Fruit fly (Drosophila melanogaster): ENCODE results near the gene CG8851.
A peak's percentile ranks its signal among the peaks of the same experiment; 100 is the strongest.

Gene CG8851

DNA sequence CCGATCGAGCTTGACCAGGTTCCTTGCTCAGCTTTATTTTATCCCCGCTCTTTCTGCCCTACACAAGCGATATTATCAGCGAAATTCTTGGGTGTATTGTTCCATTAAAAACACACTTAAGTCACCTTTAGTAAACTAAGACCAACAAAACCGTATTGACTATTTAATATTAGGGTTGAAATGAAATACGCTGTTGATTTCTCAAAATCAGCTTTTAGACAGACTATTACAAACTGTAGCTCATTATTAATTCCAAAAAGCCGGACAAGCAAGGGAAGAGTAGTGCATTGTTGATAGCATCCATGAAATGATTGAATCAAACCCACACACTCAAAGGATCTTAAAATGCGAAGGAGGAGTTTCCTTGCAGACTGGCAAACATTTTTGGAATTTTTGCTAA is 38.8 kb downstream of the CG8851 start:
- TF ChIP-seq CG8159 (tag; optimal IDR thresholded peaks at IDR 0.05) (peak; percentile 61), CG8301 (tag; optimal IDR thresholded peaks at IDR 0.05) (no peak), CG9948 (tag; optimal IDR thresholded peaks at IDR 0.05) (peak; percentile 39), CG17806 (tag; optimal IDR thresholded peaks at IDR 0.05) (peak; percentile 50), gl (tag; optimal IDR thresholded peaks at IDR 0.05) (no peak), Ets98B (GFP tag; IDR thresholded peaks at IDR 0.05) (no peak), CG15710 (tag; optimal IDR thresholded peaks at IDR 0.05) (no peak), CG14655 (GFP tag; optimal IDR thresholded peaks at IDR 0.05) (no peak), EcR (GFP tag; optimal IDR thresholded peaks at IDR 0.05) (no peak), CG34367 (tag; optimal IDR thresholded peaks at IDR 0.05) (peak; percentile 12), Snoo (tag; optimal IDR thresholded peaks at IDR 0.05) (no peak), CG10348 (GFP tag; IDR thresholded peaks at IDR 0.05) (no peak), CG32121 (GFP tag; IDR thresholded peaks at IDR 0.05) (no peak)

DNA sequence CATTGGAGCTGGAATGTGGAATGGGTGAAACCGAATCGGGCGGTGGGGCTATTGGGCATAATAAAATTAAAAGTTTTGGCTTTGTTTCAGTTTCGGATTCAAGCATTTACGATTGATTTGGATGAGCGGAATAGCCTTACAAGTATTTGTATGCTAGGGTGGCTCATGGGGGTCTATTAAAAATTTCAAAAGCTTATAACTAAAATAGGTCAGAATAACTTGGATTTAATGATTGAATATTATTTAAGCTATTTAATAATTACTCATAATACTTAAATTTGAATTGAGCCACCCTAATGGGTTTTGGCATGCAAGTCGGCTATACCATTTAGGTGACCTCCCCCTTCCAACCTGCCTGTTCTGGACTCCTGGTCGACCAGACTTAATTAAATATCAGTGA is 40.2 kb downstream of the CG8851 start:
- TF ChIP-seq CG4496 (GFP tag; IDR thresholded peaks at IDR 0.05), result no peak
- peak; percentile 51 for TF ChIP-seq CG15710 (tag; optimal IDR thresholded peaks at IDR 0.05)
- no peak for TF ChIP-seq CG10348 (GFP tag; IDR thresholded peaks at IDR 0.05)
- TF ChIP-seq CG34367 (tag; optimal IDR thresholded peaks at IDR 0.05), result no peak
- TF ChIP-seq CG32121 (GFP tag; IDR thresholded peaks at IDR 0.05), result no peak
- peak; percentile 76 for TF ChIP-seq CG8159 (tag; optimal IDR thresholded peaks at IDR 0.05)
- TF ChIP-seq CG9948 (tag; optimal IDR thresholded peaks at IDR 0.05), result peak; percentile 23

DNA sequence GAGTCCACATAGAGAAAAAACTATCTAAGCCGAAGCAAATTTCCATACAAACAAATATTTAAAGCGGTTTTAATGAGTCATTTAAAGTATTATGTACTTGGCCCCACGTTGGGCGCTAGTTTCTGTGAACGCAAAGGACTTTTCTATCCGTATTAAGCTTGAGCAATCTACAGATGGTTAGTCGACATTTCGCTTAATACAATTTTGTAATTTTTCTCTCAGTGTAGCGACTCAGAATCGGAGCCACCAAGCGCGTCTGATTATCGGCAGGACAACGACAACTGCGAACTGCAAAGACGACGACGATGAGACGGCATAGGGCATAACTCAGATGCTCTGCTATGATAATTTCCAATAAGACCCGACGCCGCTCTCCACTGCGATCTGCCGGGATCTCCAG is 43.0 kb downstream of the CG8851 start:
- TF ChIP-seq CG17806 (tag; optimal IDR thresholded peaks at IDR 0.05), result peak; percentile 62
- TF ChIP-seq Snoo (tag; optimal IDR thresholded peaks at IDR 0.05), result no peak
- peak; percentile 68 for TF ChIP-seq CG8159 (tag; optimal IDR thresholded peaks at IDR 0.05)
- no peak for TF ChIP-seq EcR (GFP tag; optimal IDR thresholded peaks at IDR 0.05)
- TF ChIP-seq CG4496 (GFP tag; IDR thresholded peaks at IDR 0.05), result no peak
- TF ChIP-seq CG10348 (GFP tag; IDR thresholded peaks at IDR 0.05), result no peak
- TF ChIP-seq CG13204 (GFP tag; optimal IDR thresholded peaks at IDR 0.05), result peak; percentile 27
- peak; percentile 67 for TF ChIP-seq CG15710 (tag; optimal IDR thresholded peaks at IDR 0.05)
- TF ChIP-seq CG12605 (GFP tag; IDR thresholded peaks at IDR 0.05), result no peak
- TF ChIP-seq CG8301 (tag; optimal IDR thresholded peaks at IDR 0.05), result peak; percentile 50
- peak; percentile 29 for TF ChIP-seq Pif1A (GFP tag; optimal IDR thresholded peaks at IDR 0.05)
- TF ChIP-seq D1 (tag; optimal IDR thresholded peaks at IDR 0.05), result no peak
- peak; percentile 60 for TF ChIP-seq CG14655 (GFP tag; optimal IDR thresholded peaks at IDR 0.05)
- TF ChIP-seq fd96Ca (GFP tag; IDR thresholded peaks at IDR 0.05), result peak; percentile 44; the same call in 1 of the 3 replicates
- TF ChIP-seq CG9948 (tag; optimal IDR thresholded peaks at IDR 0.05), result peak; percentile 62
- peak; percentile 9 for TF ChIP-seq Pif1B (GFP tag; optimal IDR thresholded peaks at IDR 0.05)
- TF ChIP-seq CG34367 (tag; optimal IDR thresholded peaks at IDR 0.05), result peak; percentile 50
- no peak for TF ChIP-seq rn (GFP tag; IDR thresholded peaks at IDR 0.05)

DNA sequence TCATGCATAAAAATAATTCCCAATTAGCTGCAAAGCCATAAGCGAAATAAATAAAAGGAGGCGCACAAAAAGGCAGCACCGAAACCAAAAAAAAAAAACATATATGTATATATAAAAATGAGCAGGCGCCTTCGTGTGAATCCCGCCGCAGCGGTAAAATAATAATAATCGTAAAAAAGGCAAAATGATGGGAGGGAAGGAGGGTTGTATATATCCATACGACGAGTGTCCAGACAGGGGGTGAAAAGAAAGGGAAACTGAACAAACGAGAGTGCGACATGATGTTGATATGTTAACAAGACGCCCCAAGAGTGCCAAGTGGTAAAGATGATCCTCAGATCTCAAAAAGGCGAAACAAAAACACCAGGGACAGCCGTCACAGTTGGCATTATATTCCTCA is 45.1 kb downstream of the CG8851 start:
- TF ChIP-seq CG32121 (GFP tag; IDR thresholded peaks at IDR 0.05) (no peak), CG13204 (GFP tag; optimal IDR thresholded peaks at IDR 0.05) (peak; percentile 2)

DNA sequence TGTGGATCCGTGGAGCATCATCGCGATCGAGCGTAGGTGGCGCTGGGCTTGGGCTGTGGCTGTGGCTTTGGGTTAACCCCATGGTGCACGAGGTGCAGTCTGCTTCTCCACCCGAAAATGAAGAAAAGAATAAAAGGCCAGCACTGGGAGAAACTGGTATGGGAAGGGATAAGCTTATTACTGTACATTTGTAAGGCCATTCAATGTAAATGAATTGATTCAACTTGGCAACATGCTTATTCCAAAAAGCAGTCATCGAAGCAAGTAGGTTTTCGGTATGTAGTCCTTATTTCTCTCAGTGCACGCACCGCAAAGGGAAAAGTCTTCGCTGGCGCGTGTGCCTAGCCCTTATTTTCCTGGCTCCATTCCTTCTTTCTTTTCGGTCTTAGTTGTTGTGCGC is 47.1 kb downstream of the CG8851 start:
- TF ChIP-seq CG8301 (tag; optimal IDR thresholded peaks at IDR 0.05) (peak; percentile 60), Snoo (tag; optimal IDR thresholded peaks at IDR 0.05) (peak; percentile 44), CG10348 (GFP tag; IDR thresholded peaks at IDR 0.05) (no peak), rn (GFP tag; IDR thresholded peaks at IDR 0.05) (0 out of 2 replicates have a peak, but pooled peaks have one; percentile 27), CG15710 (tag; optimal IDR thresholded peaks at IDR 0.05) (peak; percentile 54), CG8159 (tag; optimal IDR thresholded peaks at IDR 0.05) (peak; percentile 61), CG32121 (GFP tag; IDR thresholded peaks at IDR 0.05) (no peak), EcR (GFP tag; optimal IDR thresholded peaks at IDR 0.05) (no peak), CG34367 (tag; optimal IDR thresholded peaks at IDR 0.05) (peak; percentile 49), Ets98B (GFP tag; IDR thresholded peaks at IDR 0.05) (0 out of 2 replicates have a peak, but pooled peaks have one; percentile 23), fd96Ca (GFP tag; IDR thresholded peaks at IDR 0.05) (peak; percentile 67; the same call in 2 of the 3 replicates), CG4496 (GFP tag; IDR thresholded peaks at IDR 0.05) (no peak; the same call in 2 of the 3 replicates), CG17806 (tag; optimal IDR thresholded peaks at IDR 0.05) (peak; percentile 61), CG12605 (GFP tag; IDR thresholded peaks at IDR 0.05) (0 out of 2 replicates have a peak, but pooled peaks have one; percentile 14), CG13204 (GFP tag; optimal IDR thresholded peaks at IDR 0.05) (no peak), CG9948 (tag; optimal IDR thresholded peaks at IDR 0.05) (peak; percentile 62), Pif1A (GFP tag; optimal IDR thresholded peaks at IDR 0.05) (peak; percentile 60), gl (tag; optimal IDR thresholded peaks at IDR 0.05) (no peak), D1 (tag; optimal IDR thresholded peaks at IDR 0.05) (no peak), CG14655 (GFP tag; optimal IDR thresholded peaks at IDR 0.05) (peak; percentile 79), Pif1B (GFP tag; optimal IDR thresholded peaks at IDR 0.05) (no peak)

DNA sequence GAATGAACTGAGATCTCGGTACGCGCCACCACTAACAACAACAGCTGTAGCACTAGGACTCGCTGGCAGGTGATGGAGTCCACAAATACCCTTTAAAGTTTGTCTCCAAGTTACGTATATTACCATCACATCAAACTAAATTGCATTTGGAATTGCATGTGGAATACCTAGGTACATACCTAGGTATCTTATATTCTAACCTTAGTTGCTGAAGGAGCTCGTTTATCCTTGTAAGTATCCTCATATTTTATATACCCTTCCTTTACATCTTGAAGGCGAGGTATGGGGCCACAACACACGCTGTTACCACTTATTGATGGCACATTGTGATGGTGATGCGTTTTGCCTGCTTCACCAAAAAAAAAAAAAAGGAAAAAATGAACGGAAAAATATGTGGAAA is 47.9 kb downstream of the CG8851 start:
- TF ChIP-seq CG32121 (GFP tag; IDR thresholded peaks at IDR 0.05) (no peak), D1 (tag; optimal IDR thresholded peaks at IDR 0.05) (no peak), CG13204 (GFP tag; optimal IDR thresholded peaks at IDR 0.05) (no peak), CG34367 (tag; optimal IDR thresholded peaks at IDR 0.05) (no peak), CG10348 (GFP tag; IDR thresholded peaks at IDR 0.05) (no peak), fd96Ca (GFP tag; IDR thresholded peaks at IDR 0.05) (no peak), CG17806 (tag; optimal IDR thresholded peaks at IDR 0.05) (peak; percentile 19), CG4496 (GFP tag; IDR thresholded peaks at IDR 0.05) (no peak), Pif1B (GFP tag; optimal IDR thresholded peaks at IDR 0.05) (peak; percentile 12), EcR (GFP tag; optimal IDR thresholded peaks at IDR 0.05) (no peak), CG8159 (tag; optimal IDR thresholded peaks at IDR 0.05) (peak; percentile 48), rn (GFP tag; IDR thresholded peaks at IDR 0.05) (no peak), Snoo (tag; optimal IDR thresholded peaks at IDR 0.05) (no peak), CG15710 (tag; optimal IDR thresholded peaks at IDR 0.05) (peak; percentile 11), CG14655 (GFP tag; optimal IDR thresholded peaks at IDR 0.05) (peak; percentile 47), CG12605 (GFP tag; IDR thresholded peaks at IDR 0.05) (no peak), gl (tag; optimal IDR thresholded peaks at IDR 0.05) (no peak), Pif1A (GFP tag; optimal IDR thresholded peaks at IDR 0.05) (no peak), CG8301 (tag; optimal IDR thresholded peaks at IDR 0.05) (peak; percentile 19), CG9948 (tag; optimal IDR thresholded peaks at IDR 0.05) (peak; percentile 52), Ets98B (GFP tag; IDR thresholded peaks at IDR 0.05) (no peak)

All from whole organism, pupa.